Worm (Caenorhabditis elegans): ENCODE measurements around the gene gex-3.

ce11 chrIV:12366571-12366970 lies 37.7 kb upstream of the gex-3 start:
- TF ChIP-seq hsf-1 (GFP tag; IDR thresholded peaks at IDR 0.05) (no peak), snpc-4 (GFP tag; optimal IDR thresholded peaks at IDR 0.05) (no peak), snpc-4 (tag; optimal IDR thresholded peaks at IDR 0.05) (no peak), ama-1 (optimal IDR thresholded peaks at IDR 0.05) (no peak), ama-1 (GFP tag; optimal IDR thresholded peaks at IDR 0.05) (no peak), somi-1 (GFP tag; optimal IDR thresholded peaks at IDR 0.05) (no peak), snpc-1.1 (tag; optimal IDR thresholded peaks at IDR 0.05; ENCODE audit: insufficient read depth) (no peak), unc-62 (GFP tag; optimal IDR thresholded peaks at IDR 0.05) (no peak), him-1 (tag; optimal IDR thresholded peaks at IDR 0.05) (no peak), let-607 (tag; optimal IDR thresholded peaks at IDR 0.05) (no peak)

Measured in whole organism, young adult.